Worm (Caenorhabditis elegans): ENCODE results near the gene oac-11.
"Not testable (repeated sequence)": the region's sequence is repeated elsewhere in the genome, so short reads cannot be mapped to it uniquely, and the experiment has no call there.

Gene oac-11

DNA sequence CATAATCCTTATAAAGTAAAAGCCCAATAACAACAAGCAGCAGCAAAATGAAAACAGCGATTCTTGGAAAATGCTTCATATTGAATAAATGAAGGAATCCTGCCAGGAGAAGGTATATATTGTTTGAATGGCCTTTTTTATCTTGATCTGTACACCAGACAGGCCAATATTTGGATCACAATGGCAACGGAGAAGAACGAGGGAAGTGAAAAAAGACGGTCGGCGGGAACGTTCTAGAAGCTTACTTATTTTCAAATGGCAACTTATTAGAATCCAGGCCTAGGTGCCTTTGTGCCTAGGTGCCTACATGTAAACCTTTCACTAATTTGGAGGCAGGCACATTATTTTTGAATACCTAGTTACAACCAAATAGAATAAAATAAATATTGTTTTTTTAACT is 32.9 kb downstream of the oac-11 start, which contains the start of gene F54D10.8:
F54D10.8 (minus strand) TSS at position 101 of the 400 bp plus-strand sequence.
- TF ChIP-seq sea-2 (GFP tag; IDR thresholded peaks at IDR 0.05) (no peak), F37B4.10 (GFP tag; IDR thresholded peaks at IDR 0.05) (no peak), mxl-1 (tag; optimal IDR thresholded peaks at IDR 0.05) (no peak), Y79H2A.3 (GFP tag; conservative IDR thresholded peaks at IDR 0.05) (no peak), dox-1 (GFP tag; IDR thresholded peaks at IDR 0.05) (no peak), nhr-80 (tag; optimal IDR thresholded peaks at IDR 0.05) (no peak), lin-40 (tag; optimal IDR thresholded peaks at IDR 0.05) (no peak), xnd-1 (tag; optimal IDR thresholded peaks at IDR 0.05) (no peak), hrde-1 (tag; optimal IDR thresholded peaks at IDR 0.05; ENCODE audit: borderline replicate concordance) (no peak), ZK185.1 (tag; optimal IDR thresholded peaks at IDR 0.05; ENCODE audit: poor library complexity, severe bottlenecking) (no peak), ztf-6 (GFP tag; IDR thresholded peaks at IDR 0.05) (no peak), nfya-2 (GFP tag; IDR thresholded peaks at IDR 0.05) (no peak), lin-35 (GFP tag; optimal IDR thresholded peaks at IDR 0.05) (no peak), F10E7.11 (tag; optimal IDR thresholded peaks at IDR 0.05) (no peak), ztf-25 (GFP tag; IDR thresholded peaks at IDR 0.05) (no peak), Y67H2A.10 (GFP tag; conservative IDR thresholded peaks at IDR 0.05) (no peak)

DNA sequence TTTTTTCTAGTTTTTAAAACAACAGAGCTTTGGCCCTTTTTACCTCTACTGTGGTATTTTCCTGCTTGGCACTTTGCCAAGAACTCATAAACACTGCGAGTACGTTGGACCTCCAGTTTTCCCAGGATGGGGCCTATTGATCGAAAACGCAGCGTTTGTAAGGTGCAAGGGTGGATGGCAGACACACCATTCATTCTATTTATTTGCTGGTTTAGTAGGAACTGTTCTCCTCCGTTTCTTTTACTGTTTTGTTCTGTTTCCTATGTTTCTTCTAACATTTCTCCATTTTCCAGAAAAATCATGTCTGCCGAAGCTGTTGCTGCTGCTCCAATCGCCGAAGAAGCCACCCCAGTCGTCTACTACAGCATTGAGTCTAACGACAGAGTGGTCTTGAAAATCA is 36.9 kb downstream of the oac-11 start, which contains the start of gene skr-15:
skr-15 (plus strand) TSS at position 301 of the 400 bp plus-strand sequence.
- TF ChIP-seq ztf-6 (GFP tag; IDR thresholded peaks at IDR 0.05): no peak
- TF ChIP-seq ceh-27 (GFP tag; optimal IDR thresholded peaks at IDR 0.05): no peak
- no peak for TF ChIP-seq ceh-100 (GFP tag; IDR thresholded peaks at IDR 0.05)
- no peak for TF ChIP-seq athp-1 (tag; optimal IDR thresholded peaks at IDR 0.05)
- no peak for TF ChIP-seq nfyb-1 (GFP tag; IDR thresholded peaks at IDR 0.05)
- no peak for TF ChIP-seq nfya-2 (GFP tag; IDR thresholded peaks at IDR 0.05)
- no peak for TF ChIP-seq madf-6 (GFP tag; IDR thresholded peaks at IDR 0.05)
- TF ChIP-seq snpc-1.3 (tag; optimal IDR thresholded peaks at IDR 0.05; ENCODE audit: insufficient read depth): no peak
- no peak for TF ChIP-seq unc-62 (GFP tag; optimal IDR thresholded peaks at IDR 0.05)
- no peak for TF ChIP-seq F23B12.7 (tag; optimal IDR thresholded peaks at IDR 0.05; ENCODE audit: insufficient read depth)

ce11 chrII:3821248-3821647 is 39.5 kb downstream of the oac-11 start, which contains the start of gene F54D10.7:
F54D10.7 (minus strand) TSS chrII:3821296.
- TF ChIP-seq let-607 (tag; optimal IDR thresholded peaks at IDR 0.05): no peak
- 0 out of 2 replicates have a peak, but pooled peaks have one; percentile 15 for TF ChIP-seq madf-6 (GFP tag; IDR thresholded peaks at IDR 0.05)
- TF ChIP-seq aptf-2 (GFP tag; conservative IDR thresholded peaks at IDR 0.05): peak; percentile 86
- TF ChIP-seq chd-7 (tag; optimal IDR thresholded peaks at IDR 0.05): no peak
- no peak for TF ChIP-seq C17E4.6 (GFP tag; IDR thresholded peaks at IDR 0.05)
- TF ChIP-seq ztf-3 (GFP tag; optimal IDR thresholded peaks at IDR 0.05): no peak
- TF ChIP-seq efl-1 (GFP tag; optimal IDR thresholded peaks at IDR 0.05): peak; percentile 63
- TF ChIP-seq aptf-3 (GFP tag; IDR thresholded peaks at IDR 0.05): no peak
- no peak for TF ChIP-seq snpc-4 (GFP tag; optimal IDR thresholded peaks at IDR 0.05)
- no peak for TF ChIP-seq snpc-4 (tag; optimal IDR thresholded peaks at IDR 0.05)

ce11 chrII:3816251-3816849 is 44.4 kb downstream of the oac-11 start, which contains the start of gene fbxa-24:
fbxa-24 (plus strand) TSS chrII:3816526.
- TF ChIP-seq zfh-2 (GFP tag; conservative IDR thresholded peaks at IDR 0.05) (0 out of 2 replicates have a peak, but pooled peaks have one; percentile 20), C06A6.2 (GFP tag; conservative IDR thresholded peaks at IDR 0.05) (peak; percentile 29; the same call in 1 of the 2 replicates), pbrm-1 (GFP tag; IDR thresholded peaks at IDR 0.05) (peak; percentile 35; the same call in 1 of the 2 replicates), ceh-27 (GFP tag; optimal IDR thresholded peaks at IDR 0.05) (peak; percentile 54), K11D2.4 (GFP tag; IDR thresholded peaks at IDR 0.05) (0 out of 2 replicates have a peak, but pooled peaks have one; percentile 31), mcd-1 (GFP tag; IDR thresholded peaks at IDR 0.05) (peak; percentile 55), cebp-1 (tag; optimal IDR thresholded peaks at IDR 0.05) (peak; percentile 12), let-526 (GFP tag; IDR thresholded peaks at IDR 0.05) (0 out of 2 replicates have a peak, but pooled peaks have one; percentile 25)
- not testable (repeated sequence) for TF ChIP-seq cebp-1 (GFP tag; IDR thresholded peaks at IDR 0.05)
